Fruit fly (Drosophila melanogaster) whole organism, wandering third instar larva: ENCODE measurements around the gene Tmtc4.
A peak's percentile ranks its signal among the peaks of the same experiment; 100 is the strongest.

Experiments
- CG32264 ChIP-seq: fragments of 200-800 bp; sonication (Bioruptor generic); optimal IDR thresholded peaks from 2 replicates; lab custom pipeline; 2016; ENCODE audit warnings: missing biosample characterization, missing genetic modification characterization
- CG9705 ChIP-seq: fragments of 200-800 bp; sonication (Bioruptor generic); optimal IDR thresholded peaks from 2 replicates; lab custom pipeline; 2018; ENCODE audit warnings: missing biosample characterization, mild to moderate bottlenecking, missing genetic modification characterization
- Dif ChIP-seq: fragments of 200-275, 200-300 bp; sonication (Bioruptor generic); optimal IDR thresholded peaks from 2 replicates; lab custom pipeline; 2018; ENCODE audit warnings: missing biosample characterization, missing genetic modification characterization; ENCODE audit not compliant: partially characterized antibody
- GATAd ChIP-seq: sonication (Bioruptor generic); optimal IDR thresholded peaks from 2 replicates; lab custom pipeline; 2016; ENCODE audit warnings: missing biosample characterization, missing genetic modification characterization
- HLH106 ChIP-seq: fragments of 200-800 bp; optimal IDR thresholded peaks from 3 replicates; lab custom pipeline; 2019; ENCODE audit warnings: missing biosample characterization, mild to moderate bottlenecking, missing genetic modification characterization, moderate library complexity
- Hr78 ChIP-seq: fragments of >200 bp; optimal IDR thresholded peaks from 2 replicates; lab custom pipeline; 2017; ENCODE audit warnings: missing biosample characterization, missing genetic modification characterization
- Hr83 ChIP-seq: fragments of 200-300 bp; sonication (Bioruptor generic); optimal IDR thresholded peaks from 2 replicates; lab custom pipeline; 2016; ENCODE audit warnings: missing biosample characterization, mild to moderate bottlenecking, missing genetic modification characterization, moderate library complexity; ENCODE audit not compliant: poor library complexity, severe bottlenecking
- Jra ChIP-seq: sonication (Bioruptor generic); optimal IDR thresholded peaks from 2 replicates; lab custom pipeline; 2016; ENCODE audit warnings: missing biosample characterization, missing genetic modification characterization
- Mio ChIP-seq: sonication (Bioruptor generic); optimal IDR thresholded peaks from 2 replicates; lab custom pipeline; 2016; ENCODE audit warnings: missing biosample characterization, missing genetic modification characterization
- Myc ChIP-seq: fragments of >200 bp; optimal IDR thresholded peaks from 2 replicates; lab custom pipeline; 2017
- N ChIP-seq: fragments of >200 bp; optimal IDR thresholded peaks from 2 replicates; lab custom pipeline; 2018; ENCODE audit warnings: missing biosample characterization, missing external identifiers, missing genetic modification characterization
- OdsH ChIP-seq: fragments of 200-800 bp; sonication (Bioruptor generic); optimal IDR thresholded peaks from 2 replicates; lab custom pipeline; 2016; ENCODE audit warnings: missing biosample characterization, mild to moderate bottlenecking, missing genetic modification characterization
- Rel ChIP-seq, 2 experiments: fragments of 200-800 bp; sonication (Bioruptor generic) in 1 of 2; optimal IDR thresholded peaks; 2 replicates in 1 of 2; 3 replicates in 1 of 2; lab custom pipeline; 2016 to 2019; ENCODE audit warnings: mild to moderate bottlenecking in 2 of 2, missing biosample characterization in 2 of 2, missing genetic modification characterization in 2 of 2, moderate library complexity in 1 of 2
- Sp1 ChIP-seq: fragments of 200-800 bp; sonication (Bioruptor generic); optimal IDR thresholded peaks from 3 replicates; lab custom pipeline; 2019; ENCODE audit warnings: missing biosample characterization, mild to moderate bottlenecking, missing genetic modification characterization, moderate library complexity
- Vsx2 ChIP-seq: fragments of 200-300, 225-300 bp; sonication (Bioruptor generic); optimal IDR thresholded peaks from 2 replicates; lab custom pipeline; 2018; ENCODE audit warnings: missing biosample characterization, missing genetic modification characterization; ENCODE audit not compliant: partially characterized antibody
- br ChIP-seq: fragments of 200-800 bp; sonication (Bioruptor generic); optimal IDR thresholded peaks from 2 replicates; lab custom pipeline; 2016; ENCODE audit warnings: missing biosample characterization, missing genetic modification characterization
- brk ChIP-seq: fragments of 200-800 bp; sonication (Bioruptor generic); optimal IDR thresholded peaks from 2 replicates; lab custom pipeline; 2016; ENCODE audit warnings: missing biosample characterization, mild to moderate bottlenecking, missing genetic modification characterization
- dl ChIP-seq, 2 experiments: fragments of 175-275, 200-275 bp in 1 of 2; fragments of 200-275 bp in 1 of 2; sonication (Bioruptor generic); optimal IDR thresholded peaks; lab custom pipeline; 2018; ENCODE audit warnings: mild to moderate bottlenecking in 2 of 2, missing biosample characterization in 2 of 2, missing genetic modification characterization in 2 of 2, moderate library complexity in 2 of 2; ENCODE audit not compliant: partially characterized antibody in 2 of 2, insufficient read depth in 1 of 2
- dmrt93B ChIP-seq: fragments of 200-800 bp; sonication (Bioruptor generic); optimal IDR thresholded peaks from 2 replicates; lab custom pipeline; 2018; ENCODE audit warnings: missing biosample characterization, mild to moderate bottlenecking, missing genetic modification characterization
- dsf ChIP-seq: sonication (Bioruptor generic); optimal IDR thresholded peaks from 2 replicates; lab custom pipeline; 2016; ENCODE audit warnings: missing biosample characterization, missing genetic modification characterization, borderline replicate concordance
- ey ChIP-seq: fragments of 200-800 bp; sonication (Bioruptor generic); optimal IDR thresholded peaks from 2 replicates; lab custom pipeline; 2016; ENCODE audit warnings: missing biosample characterization, missing genetic modification characterization
- foxo ChIP-seq, 2 experiments: fragments of 200-800 bp; sonication (Bioruptor generic); optimal IDR thresholded peaks; 2 replicates in 1 of 2; 3 replicates in 1 of 2; lab custom pipeline; 2016 to 2017; ENCODE audit warnings: missing biosample characterization in 2 of 2, missing genetic modification characterization in 2 of 2
- fru ChIP-seq: fragments of 200-800 bp; sonication (Bioruptor generic); optimal IDR thresholded peaks from 3 replicates; lab custom pipeline; 2016; ENCODE audit warnings: missing biosample characterization, mild to moderate bottlenecking, missing genetic modification characterization
- h ChIP-seq: fragments of 200-800 bp; sonication (Bioruptor generic); optimal IDR thresholded peaks from 3 replicates; lab custom pipeline; 2016; ENCODE audit warnings: missing biosample characterization, mild to moderate bottlenecking, missing genetic modification characterization
- jim ChIP-seq: fragments of 175-275, 200-325 bp; sonication (Bioruptor generic); optimal IDR thresholded peaks from 2 replicates; lab custom pipeline; 2016; ENCODE audit warnings: missing biosample characterization, mild to moderate bottlenecking, missing genetic modification characterization
- lola ChIP-seq: fragments of >200 bp; optimal IDR thresholded peaks from 2 replicates; lab custom pipeline; 2017; ENCODE audit warnings: missing biosample characterization, missing genetic modification characterization
- pan ChIP-seq: fragments of >200 bp; optimal IDR thresholded peaks from 2 replicates; lab custom pipeline; 2017
- psq ChIP-seq: fragments of 200-800 bp; sonication (Bioruptor generic); optimal IDR thresholded peaks from 3 replicates; lab custom pipeline; 2017; ENCODE audit warnings: missing biosample characterization, mild to moderate bottlenecking, missing genetic modification characterization, moderate library complexity
- rgr ChIP-seq: fragments of 200-800 bp; sonication (Bioruptor generic); optimal IDR thresholded peaks from 3 replicates; lab custom pipeline; 2016; ENCODE audit warnings: missing biosample characterization, mild to moderate bottlenecking, missing genetic modification characterization
- sage ChIP-seq: fragments of 200-800 bp; sonication (Bioruptor generic); optimal IDR thresholded peaks from 2 replicates; lab custom pipeline; 2016; ENCODE audit warnings: missing biosample characterization, mild to moderate bottlenecking, missing genetic modification characterization
- sv ChIP-seq: fragments of 200-800 bp; sonication (Bioruptor generic); optimal IDR thresholded peaks from 3 replicates; lab custom pipeline; 2016; ENCODE audit warnings: missing biosample characterization, missing genetic modification characterization
- woc ChIP-seq: sonication (Bioruptor generic); optimal IDR thresholded peaks from 2 replicates; lab custom pipeline; 2016; ENCODE audit warnings: missing biosample characterization, mild to moderate bottlenecking, missing genetic modification characterization

The Tmtc4 gene

dm6 chr3R:15340052-15340732, 10.8 kb upstream of the Tmtc4 start, which contains the start of gene SerRS-m:
SerRS-m (plus strand) TSS chr3R:15340667.
- no peak for TF ChIP-seq lola (GFP tag; lab: Kevin White, UChicago)
- TF ChIP-seq pan (lab: Kevin White, UChicago), result no peak
- no peak for TF ChIP-seq Hr78 (GFP tag; lab: Kevin White, UChicago)
- no peak for TF ChIP-seq Mio (GFP tag; lab: Kevin White, UChicago)
- no peak for TF ChIP-seq sv (GFP tag; lab: Kevin White, UChicago)
- TF ChIP-seq, all 38 proteins: peak for 0

- TF ChIP-seq ey (peak; percentile 7), Hr83 (no peak), dmrt93B (GFP tag; lab: Kevin White, UChicago) (no peak), sv (GFP tag; lab: Kevin White, UChicago) (no peak), sage (no peak), HLH106 (peak; percentile 16), GATAd (GFP tag; lab: Kevin White, UChicago) (no peak), foxo (GFP tag; optimal IDR thresholded peaks at IDR 0.05; lab: Kevin White, UChicago) (peak in 1 of 2 experiments; percentile 38), br (GFP tag; lab: Kevin White, UChicago) (no peak), OdsH (peak; percentile 12)
These were observed 8.5 kb upstream of the Tmtc4 start for dm6 chr3R:15342432-15342925.

DNA sequence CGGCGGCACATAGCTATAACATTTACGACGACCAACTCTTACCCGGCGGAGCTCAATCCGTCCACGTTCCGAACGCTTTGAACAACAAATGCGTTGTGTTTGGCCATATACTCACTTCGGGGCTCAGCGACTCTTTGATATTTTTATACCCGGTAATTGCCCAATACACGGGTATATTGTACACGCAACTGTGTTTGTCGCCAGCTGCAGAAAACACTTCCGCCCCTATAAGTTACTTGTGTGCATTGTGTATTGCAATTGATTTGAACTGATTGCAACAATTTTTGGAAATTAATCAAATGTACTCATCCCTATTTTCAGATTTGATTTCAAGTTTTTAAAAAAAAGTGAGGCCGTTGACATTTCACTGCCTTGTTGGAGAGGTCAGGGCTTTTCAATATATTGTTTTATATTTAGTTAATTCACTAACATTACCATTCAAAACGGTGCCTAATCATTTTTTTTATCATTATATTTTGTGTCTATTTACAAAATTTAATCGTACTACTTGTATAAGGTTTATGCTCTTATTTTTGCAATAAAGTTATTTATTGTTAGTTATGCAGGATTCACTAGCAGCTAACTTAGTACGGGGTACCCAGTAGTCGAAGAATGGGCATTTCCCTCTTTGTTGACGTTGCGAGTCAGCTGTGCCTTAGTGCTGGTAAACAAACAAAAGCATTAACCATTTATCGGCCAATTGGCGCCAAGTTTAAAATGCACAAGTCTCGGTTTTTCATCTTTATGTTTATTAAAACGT, 7.9 kb upstream of the Tmtc4 start, which contains the start of gene Nagk:
Nagk (minus strand) TSS at position 331 of the 760 bp plus-strand sequence.
- TF ChIP-seq dsf (GFP tag; lab: Kevin White, UChicago), result no peak
- TF ChIP-seq pan (lab: Kevin White, UChicago), result peak; percentile 86
- no peak for TF ChIP-seq sage
- peak; percentile 34 for TF ChIP-seq CG9705
- TF ChIP-seq Dif (GFP tag; lab: Kevin White, UChicago), result peak; percentile 37
- no peak for TF ChIP-seq Vsx2 (GFP tag; lab: Kevin White, UChicago)
- TF ChIP-seq woc, result peak; percentile 89
- TF ChIP-seq Jra, result peak; percentile 57
- peak; percentile 49 for TF ChIP-seq br (GFP tag; lab: Kevin White, UChicago)
- TF ChIP-seq brk (GFP tag; lab: Kevin White, UChicago), result no peak
- TF ChIP-seq OdsH, result peak; percentile 68
- TF ChIP-seq jim (GFP tag; lab: Kevin White, UChicago), result no peak
- TF ChIP-seq HLH106, result peak; percentile 56
- no peak for TF ChIP-seq dl (GFP tag; optimal IDR thresholded peaks at IDR 0.05; lab: Kevin White, UChicago; ENCODE audit: insufficient read depth in 1 of 2, partially characterized antibody in 2 of 2)
- peak; percentile 34 for TF ChIP-seq CG32264 (GFP tag; lab: Kevin White, UChicago)
- TF ChIP-seq fru (GFP tag; lab: Kevin White, UChicago), result peak; percentile 73
- peak; percentile 65 for TF ChIP-seq sv (GFP tag; lab: Kevin White, UChicago)
- peak; percentile 51 for TF ChIP-seq psq
- peak in 1 of 2 experiments; percentile 76 for TF ChIP-seq foxo (GFP tag; optimal IDR thresholded peaks at IDR 0.05; lab: Kevin White, UChicago)
- no peak for TF ChIP-seq Mio (GFP tag; lab: Kevin White, UChicago)
- no peak for TF ChIP-seq Rel (GFP tag; optimal IDR thresholded peaks at IDR 0.05; lab: Kevin White, UChicago)
- TF ChIP-seq Rel (tag; optimal IDR thresholded peaks at IDR 0.05; lab: Kevin White, UChicago), result peak; percentile 93
- TF ChIP-seq ey, result peak; percentile 71
- TF ChIP-seq Hr83, result peak; percentile 82
- TF ChIP-seq Myc (lab: Kevin White, UChicago), result no peak
- peak; percentile 70 for TF ChIP-seq h
- TF ChIP-seq Sp1 (GFP tag; lab: Kevin White, UChicago), result peak; percentile 68
- TF ChIP-seq rgr (GFP tag; lab: Kevin White, UChicago), result peak; percentile 63
- no peak for TF ChIP-seq N (GFP tag; lab: Kevin White, UChicago)
